Fruit fly (Drosophila melanogaster) S2 (cell line): ENCODE measurements around the gene Snx3.

ENCODE experiments used
- CG8478 ChIP-seq: fragments of >200 bp; optimal IDR thresholded peaks from 2 replicates; lab custom pipeline; 2018
- CTCF ChIP-seq, 2 experiments: fragments of >200 bp; optimal IDR thresholded peaks; 2 replicates each; lab custom pipeline; 2018

- TF ChIP-seq CG8478 (lab: Kevin White, UChicago) (no peak), CTCF (optimal IDR thresholded peaks at IDR 0.05; lab: Kevin White, UChicago) (no peak)
These were observed 19.1 kb downstream of the Snx3 start for dm6 chr3R:12646926-12647325.
